Worm (Caenorhabditis elegans): ENCODE results near the gene sgn-1.

The sgn-1 gene

ce11 chrII:8740326-8740949 lies 43.0 kb downstream of the sgn-1 start (continued):
- TF ChIP-seq xnd-1 (tag; optimal IDR thresholded peaks at IDR 0.05): no peak
- TF ChIP-seq lin-26 (GFP tag; IDR thresholded peaks at IDR 0.05): no peak
- TF ChIP-seq somi-1 (GFP tag; optimal IDR thresholded peaks at IDR 0.05): peak; percentile 70
- no peak for TF ChIP-seq repo-1 (tag; optimal IDR thresholded peaks at IDR 0.05)
- peak; percentile 60; the same call in 1 of the 2 replicates for TF ChIP-seq egl-44 (GFP tag; IDR thresholded peaks at IDR 0.05)
- no peak for TF ChIP-seq lin-54 (GFP tag; optimal IDR thresholded peaks at IDR 0.05)
- peak; percentile 10 for TF ChIP-seq nhr-90 (tag; optimal IDR thresholded peaks at IDR 0.05)
- TF ChIP-seq sea-2 (GFP tag; IDR thresholded peaks at IDR 0.05): no peak
- TF ChIP-seq hrde-1 (tag; optimal IDR thresholded peaks at IDR 0.05; ENCODE audit: borderline replicate concordance): no peak
- no peak for TF ChIP-seq attf-3 (GFP tag; conservative IDR thresholded peaks at IDR 0.05)
- TF ChIP-seq madf-6 (GFP tag; IDR thresholded peaks at IDR 0.05): no peak
- TF ChIP-seq nfya-1 (tag; optimal IDR thresholded peaks at IDR 0.05; ENCODE audit: borderline replicate concordance, insufficient read depth): no peak
- TF ChIP-seq pbrm-1 (GFP tag; IDR thresholded peaks at IDR 0.05): no peak
- TF ChIP-seq hmg-1.2 (GFP tag; IDR thresholded peaks at IDR 0.05): no peak
- TF ChIP-seq nhr-80 (tag; optimal IDR thresholded peaks at IDR 0.05): peak; percentile 90
- no peak for TF ChIP-seq F57C9.4 (tag; optimal IDR thresholded peaks at IDR 0.05)
- no peak for TF ChIP-seq lsl-1 (GFP tag; optimal IDR thresholded peaks at IDR 0.05)
- peak; percentile 58 for TF ChIP-seq B0336.3 (GFP tag; IDR thresholded peaks at IDR 0.05)
- TF ChIP-seq tbp1 (GFP tag; optimal IDR thresholded peaks at IDR 0.05): peak; percentile 14
- no peak for TF ChIP-seq ceh-91 (GFP tag; IDR thresholded peaks at IDR 0.05)
- no peak for TF ChIP-seq ceh-27 (GFP tag; optimal IDR thresholded peaks at IDR 0.05)
- peak; percentile 48; the same call in 1 of the 2 replicates for TF ChIP-seq dox-1 (GFP tag; IDR thresholded peaks at IDR 0.05)
- peak; percentile 11; the same call in 1 of the 2 replicates for TF ChIP-seq mcd-1 (GFP tag; IDR thresholded peaks at IDR 0.05)
- TF ChIP-seq madf-3 (GFP tag; IDR thresholded peaks at IDR 0.05): no peak
- no peak for TF ChIP-seq ets-4 (GFP tag; optimal IDR thresholded peaks at IDR 0.05)

ce11 chrII:8738955-8739354 lies 44.5 kb downstream of the sgn-1 start:
- TF ChIP-seq K12H6.12 (tag; optimal IDR thresholded peaks at IDR 0.05) (no peak), unc-62 (GFP tag; optimal IDR thresholded peaks at IDR 0.05) (peak; percentile 14)

- TF ChIP-seq B0035.1 (tag; optimal IDR thresholded peaks at IDR 0.05) (no peak), Y67H2A.10 (GFP tag; conservative IDR thresholded peaks at IDR 0.05) (no peak), zim-3 (tag; optimal IDR thresholded peaks at IDR 0.05) (no peak), bed-2 (GFP tag; IDR thresholded peaks at IDR 0.05) (no peak), B0261.1 (tag; optimal IDR thresholded peaks at IDR 0.05) (no peak), nhr-80 (tag; optimal IDR thresholded peaks at IDR 0.05) (no peak), lin-35 (GFP tag; optimal IDR thresholded peaks at IDR 0.05) (no peak), ztf-22 (GFP tag; optimal IDR thresholded peaks at IDR 0.05) (no peak), lin-26 (GFP tag; IDR thresholded peaks at IDR 0.05) (no peak), hmg-1.2 (GFP tag; IDR thresholded peaks at IDR 0.05) (no peak), madf-8 (GFP tag; conservative IDR thresholded peaks at IDR 0.05) (no peak), ceh-79 (tag; optimal IDR thresholded peaks at IDR 0.05) (no peak), mcd-1 (GFP tag; IDR thresholded peaks at IDR 0.05) (no peak), lir-1 (GFP tag; conservative IDR thresholded peaks at IDR 0.05) (no peak)
Measured at ce11 chrII:8738244-8738643, 45.2 kb downstream of the sgn-1 start.
